Fruit fly (Drosophila melanogaster): ENCODE measurements around the gene CG14983.

CG14983 gene

DNA sequence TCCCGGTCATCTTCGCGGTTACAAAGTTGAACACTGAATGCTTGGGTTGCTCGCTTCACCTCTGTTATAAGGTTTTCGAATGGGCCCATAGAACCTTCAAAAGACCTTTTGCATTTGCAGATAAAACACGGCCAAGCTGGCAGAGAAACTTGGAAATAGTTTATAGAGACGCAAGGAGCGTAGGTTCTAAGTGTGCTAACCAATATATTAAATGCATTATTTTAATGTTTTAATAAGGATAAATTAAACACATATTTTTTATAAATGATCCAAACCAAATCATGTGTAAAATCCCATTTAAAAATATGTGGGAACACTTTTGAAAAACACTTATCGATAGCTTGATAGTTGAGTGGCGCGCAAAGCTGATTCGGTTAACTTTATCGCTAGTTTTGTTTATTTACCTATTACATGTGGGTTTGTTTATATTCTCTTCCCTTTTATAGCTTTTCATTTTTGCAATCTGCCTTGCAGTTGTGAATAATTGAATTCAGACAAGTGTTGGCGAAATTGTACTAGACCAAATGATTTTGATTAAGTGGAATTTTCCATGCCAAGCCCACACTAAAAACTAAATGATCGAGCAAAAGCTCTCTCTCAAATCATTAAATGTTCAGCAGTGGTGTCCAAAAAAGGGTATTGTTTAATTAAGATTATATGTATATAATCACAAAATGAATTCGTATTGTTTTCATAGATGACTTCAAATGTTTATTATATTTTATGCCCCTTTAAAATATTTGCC lies 8.9 kb downstream of the CG14983 start, which contains the start of gene CG12766 (continued):
- TF ChIP-seq CG7963 (GFP tag; IDR thresholded peaks at IDR 0.05; ENCODE audit: partially characterized antibody) (peak; percentile 55; the same call in 1 of the 3 replicates), Fer3 (tag; optimal IDR thresholded peaks at IDR 0.05) (peak; percentile 40), Max (GFP tag; optimal IDR thresholded peaks at IDR 0.05) (no peak), lab (GFP tag; optimal IDR thresholded peaks at IDR 0.05) (peak; percentile 43), CG2120 (GFP tag; optimal IDR thresholded peaks at IDR 0.05) (peak; percentile 66), CG11696 (GFP tag; IDR thresholded peaks at IDR 0.05) (no peak), Deaf1 (tag; optimal IDR thresholded peaks at IDR 0.05) (no peak), E2f2 (GFP tag; IDR thresholded peaks at IDR 0.05) (peak; percentile 76), sug (tag; optimal IDR thresholded peaks at IDR 0.05) (peak; percentile 28), mirr (GFP tag; optimal IDR thresholded peaks at IDR 0.05) (no peak), Jarid2 (GFP tag; optimal IDR thresholded peaks at IDR 0.05) (no peak), chinmo (GFP tag; IDR thresholded peaks at IDR 0.05; ENCODE audit: partially characterized antibody) (peak; percentile 74; the same call in 2 of the 4 replicates), az2 (GFP tag; optimal IDR thresholded peaks at IDR 0.05) (no peak), peb (GFP tag; IDR thresholded peaks at IDR 0.05) (peak; percentile 29; the same call in 1 of the 2 replicates), CG8924 (tag; optimal IDR thresholded peaks at IDR 0.05) (no peak), tgo (GFP tag; IDR thresholded peaks at IDR 0.05) (peak; percentile 23; the same call in 1 of the 3 replicates), dysf (GFP tag; IDR thresholded peaks at IDR 0.05) (peak; percentile 23; the same call in 1 of the 3 replicates), mam (GFP tag; optimal IDR thresholded peaks at IDR 0.05) (no peak), CG10147 (GFP tag; optimal IDR thresholded peaks at IDR 0.05) (peak; percentile 11), sna (GFP tag; IDR thresholded peaks at IDR 0.05; ENCODE audit: partially characterized antibody) (peak; percentile 62), pan (optimal IDR thresholded peaks at IDR 0.05) (no peak), pan (GFP tag; optimal IDR thresholded peaks at IDR 0.05 in 1 of 2, IDR thresholded peaks at IDR 0.05 in 1 of 2) (peak in 1 of 2 experiments; percentile 24), CG4404 (GFP tag; IDR thresholded peaks at IDR 0.05) (no peak), HLH4C (GFP tag; IDR thresholded peaks at IDR 0.05; ENCODE audit: partially characterized antibody) (peak; percentile 78), CG2116 (GFP tag; optimal IDR thresholded peaks at IDR 0.05) (peak; percentile 38), CG14860 (GFP tag; IDR thresholded peaks at IDR 0.05; ENCODE audit: partially characterized antibody) (0 out of 3 replicates have a peak, but pooled peaks have one; percentile 35), exex (tag; optimal IDR thresholded peaks at IDR 0.05) (peak; percentile 71), CG13287 (GFP tag; IDR thresholded peaks at IDR 0.05; ENCODE audit: partially characterized antibody) (peak; percentile 76), zen2 (GFP tag; IDR thresholded peaks at IDR 0.05; ENCODE audit: partially characterized antibody) (0 out of 3 replicates have a peak, but pooled peaks have one; percentile 47), CG11695 (GFP tag; IDR thresholded peaks at IDR 0.05) (0 out of 3 replicates have a peak, but pooled peaks have one; percentile 19), grau (tag; optimal IDR thresholded peaks at IDR 0.05) (peak; percentile 36), bbx (GFP tag; IDR thresholded peaks at IDR 0.05; ENCODE audit: partially characterized antibody) (peak; percentile 70), HmgZ (tag; optimal IDR thresholded peaks at IDR 0.05) (peak; percentile 15), Mes4 (GFP tag; optimal IDR thresholded peaks at IDR 0.05) (no peak), bsh (GFP tag; optimal IDR thresholded peaks at IDR 0.05) (no peak), Dp (GFP tag; optimal IDR thresholded peaks at IDR 0.05) (peak; percentile 77), CG8290 (GFP tag; optimal IDR thresholded peaks at IDR 0.05) (no peak), CG8290 (tag; optimal IDR thresholded peaks at IDR 0.05) (peak in 1 of 2 experiments; percentile 33), Meics (GFP tag; optimal IDR thresholded peaks at IDR 0.05) (peak; percentile 16), sc (optimal IDR thresholded peaks at IDR 0.05) (no peak), sc (GFP tag; optimal IDR thresholded peaks at IDR 0.05) (no peak), ham (GFP tag; IDR thresholded peaks at IDR 0.05) (no peak), vnd (GFP tag; IDR thresholded peaks at IDR 0.05; ENCODE audit: partially characterized antibody) (peak; percentile 33; the same call in 1 of the 3 replicates), Scr (GFP tag; IDR thresholded peaks at IDR 0.05; ENCODE audit: partially characterized antibody) (peak; percentile 64), gcm2 (GFP tag; optimal IDR thresholded peaks at IDR 0.05) (no peak), gfzf (GFP tag; optimal IDR thresholded peaks at IDR 0.05) (peak; percentile 35), unc-4 (GFP tag; IDR thresholded peaks at IDR 0.05; ENCODE audit: partially characterized antibody) (0 out of 2 replicates have a peak, but pooled peaks have one; percentile 43), Drgx (GFP tag; IDR thresholded peaks at IDR 0.05) (0 out of 2 replicates have a peak, but pooled peaks have one; percentile 28)
